Worm (Caenorhabditis elegans) whole organism, L2 larva: Measurements from ENCODE around the gene nhr-86.

ENCODE experiments used
- ZK546.5 ChIP-seq: sonication (generic microtip); optimal IDR thresholded peaks from 2 replicates; lab custom pipeline; 2017; ENCODE audit warnings: missing biosample characterization, missing genetic modification characterization
- elt-3 ChIP-seq: sonication (generic microtip); optimal IDR thresholded peaks from 2 replicates; lab custom pipeline; 2017; ENCODE audit warnings: missing biosample characterization, missing genetic modification characterization
- fos-1 ChIP-seq: fragments of 150-350 bp; optimal IDR thresholded peaks from 2 replicates; lab custom pipeline; 2014; ENCODE audit warnings: missing biosample characterization, missing genetic modification characterization
- lin-13 ChIP-seq: fragments of 150-350 bp; optimal IDR thresholded peaks from 2 replicates; lab custom pipeline; 2014; ENCODE audit warnings: missing biosample characterization, missing genetic modification reagents, missing genetic modification characterization
- lsy-2 ChIP-seq, 2 experiments: fragments of 150-350 bp in 1 of 2; sonication (generic microtip) in 1 of 2; optimal IDR thresholded peaks; 2 replicates each; lab custom pipeline; 2014 to 2017; ENCODE audit warnings: missing biosample characterization in 2 of 2, missing genetic modification characterization in 2 of 2
- sma-9 ChIP-seq, 2 experiments: fragments of 150-350 bp in 1 of 2; sonication (generic microtip) in 1 of 2; optimal IDR thresholded peaks; 2 replicates each; lab custom pipeline; 2014 to 2016; ENCODE audit warnings: missing genetic modification characterization in 2 of 2, mild to moderate bottlenecking in 1 of 2, missing biosample characterization in 1 of 2, missing compliant biosample characterization in 1 of 2, missing genetic modification reagents in 1 of 2, moderate library complexity in 1 of 2
- snpc-4 ChIP-seq: fragments of 150-350 bp; optimal IDR thresholded peaks from 2 replicates; lab custom pipeline; 2014; ENCODE audit warnings: missing biosample characterization, missing genetic modification characterization
- unc-62 ChIP-seq: fragments of 150-350 bp; optimal IDR thresholded peaks from 2 replicates; lab custom pipeline; 2014; ENCODE audit warnings: missing biosample characterization, missing genetic modification reagents, missing genetic modification characterization

- TF ChIP-seq lin-13 (GFP tag; lab: Kevin White, UChicago) (no peak), unc-62 (no peak), snpc-4 (no peak), sma-9 (GFP tag; optimal IDR thresholded peaks at IDR 0.05; lab: Kevin White, UChicago) (no peak), sma-9 (tag; optimal IDR thresholded peaks at IDR 0.05; lab: Kevin White, UChicago) (no peak), ZK546.5 (tag; lab: Kevin White, UChicago) (no peak), elt-3 (tag; lab: Kevin White, UChicago) (no peak), lsy-2 (tag; optimal IDR thresholded peaks at IDR 0.05; lab: Kevin White, UChicago) (no peak), fos-1 (tag; lab: Kevin White, UChicago) (no peak)
These were observed 39.3 kb upstream of the nhr-86 start, which contains the start of gene F22F7.4 for ce11 chrV:2105976-2106375.
